Worm (Caenorhabditis elegans) whole organism, late embryonic: ENCODE data around the gene math-45.

Source experiments
- T23F11.4 ChIP-seq: fragments of 200-800 bp; sonication (Bioruptor generic); optimal IDR thresholded peaks from 2 replicates; lab custom pipeline; 2018; ENCODE audit warnings: mild to moderate bottlenecking, missing genetic modification characterization, missing compliant biosample characterization
- ahr-1 ChIP-seq: sonication (generic microtip); optimal IDR thresholded peaks from 2 replicates; lab custom pipeline; 2016; ENCODE audit warnings: missing genetic modification characterization, missing compliant biosample characterization
- ama-1 ChIP-seq: fragments of 150-350 bp; optimal IDR thresholded peaks from 2 replicates; lab custom pipeline; 2014
- hlh-13 ChIP-seq: fragments of 200-800 bp; sonication (Bioruptor generic); optimal IDR thresholded peaks from 2 replicates; lab custom pipeline; 2018; ENCODE audit warnings: mild to moderate bottlenecking, missing genetic modification characterization, missing compliant biosample characterization
- hlh-8 ChIP-seq: sonication (generic microtip); optimal IDR thresholded peaks from 2 replicates; lab custom pipeline; 2016; ENCODE audit warnings: missing genotype, missing genetic modification characterization, missing compliant biosample characterization
- ref-2 ChIP-seq: sonication (generic microtip); optimal IDR thresholded peaks from 2 replicates; lab custom pipeline; 2016; ENCODE audit warnings: missing genetic modification characterization, missing compliant biosample characterization
- ttx-3 ChIP-seq: sonication (generic microtip); optimal IDR thresholded peaks from 2 replicates; lab custom pipeline; 2016; ENCODE audit warnings: missing genetic modification reagents, missing genetic modification characterization, missing compliant biosample characterization

DNA sequence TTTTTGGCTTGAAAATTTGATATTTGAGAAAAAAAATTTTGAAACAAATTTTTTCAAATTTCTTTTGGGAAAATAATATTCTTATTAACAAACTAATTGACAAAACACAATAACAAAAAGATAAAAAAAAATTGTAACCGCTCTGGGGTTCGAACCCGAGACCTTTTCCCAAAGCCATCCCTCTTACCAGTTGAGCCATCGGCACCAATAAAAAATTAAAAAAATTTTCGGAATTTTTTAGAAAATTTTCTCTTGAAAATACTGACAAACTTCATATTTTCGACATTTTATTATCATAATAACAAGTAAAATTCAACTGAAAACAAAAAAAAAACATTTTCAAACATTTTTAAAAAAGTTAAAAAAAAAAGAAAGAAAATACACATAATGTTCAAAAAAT is 4.7 kb upstream of the math-45 start:
- TF ChIP-seq ama-1 (lab: Kevin White, UChicago) (no peak), hlh-13 (GFP tag; lab: Kevin White, UChicago) (no peak), ref-2 (tag; lab: Kevin White, UChicago) (no peak), hlh-8 (tag; lab: Kevin White, UChicago) (no peak), ahr-1 (tag; lab: Kevin White, UChicago) (no peak), ttx-3 (tag; lab: Kevin White, UChicago) (no peak), T23F11.4 (no peak)
